Fruit fly (Drosophila melanogaster): ENCODE measurements around the gene CG7560.

The CG7560 gene

DNA sequence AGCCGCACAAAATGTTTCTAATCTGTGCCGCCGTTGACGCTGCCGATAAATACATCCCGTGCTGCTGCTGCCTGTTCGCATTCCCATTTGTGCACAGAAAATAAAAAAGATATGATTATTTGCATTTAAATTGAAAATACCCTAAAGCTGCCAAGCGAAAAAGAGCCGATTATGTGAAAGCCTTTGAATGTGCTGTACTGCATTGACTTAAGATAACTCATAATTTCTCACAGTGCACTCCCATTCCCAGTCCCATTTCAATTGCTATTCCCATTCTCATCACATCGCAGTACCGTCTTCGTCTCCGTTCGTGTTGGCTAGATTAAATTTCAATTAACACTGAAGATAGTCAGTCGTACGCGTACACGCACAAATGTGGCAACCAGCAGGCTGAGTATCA is 24.0 kb downstream of the CG7560 start (continued):
- TF ChIP-seq CG1792 (GFP tag; optimal IDR thresholded peaks at IDR 0.05) = peak; percentile 44
- no peak for TF ChIP-seq CG3065 (GFP tag; optimal IDR thresholded peaks at IDR 0.05)
- TF ChIP-seq peb (GFP tag; IDR thresholded peaks at IDR 0.05) = no peak
- TF ChIP-seq crp (GFP tag; optimal IDR thresholded peaks at IDR 0.05) = no peak
- peak; percentile 32 for TF ChIP-seq PHDP (tag; optimal IDR thresholded peaks at IDR 0.05)
- TF ChIP-seq nerfin-1 (tag; optimal IDR thresholded peaks at IDR 0.05) = no peak
- TF ChIP-seq zen2 (GFP tag; IDR thresholded peaks at IDR 0.05; ENCODE audit: partially characterized antibody) = no peak
- TF ChIP-seq CG1602 (GFP tag; optimal IDR thresholded peaks at IDR 0.05) = peak; percentile 5
- 0 out of 3 replicates have a peak, but pooled peaks have one; percentile 46 for TF ChIP-seq jigr1 (GFP tag; IDR thresholded peaks at IDR 0.05)
- TF ChIP-seq lbe (GFP tag; optimal IDR thresholded peaks at IDR 0.05) = no peak
- no peak for TF ChIP-seq CG11085 (GFP tag; IDR thresholded peaks at IDR 0.05)
- peak; percentile 64 for TF ChIP-seq CG2712 (tag; optimal IDR thresholded peaks at IDR 0.05)
- TF ChIP-seq ATbp (GFP tag; optimal IDR thresholded peaks at IDR 0.05) = peak; percentile 40
- peak; percentile 46 for TF ChIP-seq pnt (GFP tag; optimal IDR thresholded peaks at IDR 0.05)
- peak; percentile 31 for TF ChIP-seq CG16815 (GFP tag; optimal IDR thresholded peaks at IDR 0.05)
- TF ChIP-seq tin (GFP tag; optimal IDR thresholded peaks at IDR 0.05) = peak; percentile 64
- TF ChIP-seq Aef1 (GFP tag; IDR thresholded peaks at IDR 0.05) = peak; percentile 24; the same call in 1 of the 3 replicates
- peak; percentile 17 for TF ChIP-seq Myb (GFP tag; optimal IDR thresholded peaks at IDR 0.05)
- no peak for TF ChIP-seq disco-r (GFP tag; optimal IDR thresholded peaks at IDR 0.05)
- TF ChIP-seq CG4854 (GFP tag; optimal IDR thresholded peaks at IDR 0.05) = peak; percentile 9
- no peak for TF ChIP-seq bigmax (GFP tag; optimal IDR thresholded peaks at IDR 0.05)
- TF ChIP-seq grn (GFP tag; optimal IDR thresholded peaks at IDR 0.05) = no peak
- peak; percentile 54 for TF ChIP-seq slp2 (GFP tag; optimal IDR thresholded peaks at IDR 0.05)
- TF ChIP-seq Drgx (GFP tag; IDR thresholded peaks at IDR 0.05) = peak; percentile 94
- peak; percentile 77 for TF ChIP-seq row (GFP tag; IDR thresholded peaks at IDR 0.05)
- TF ChIP-seq gcm2 (GFP tag; optimal IDR thresholded peaks at IDR 0.05) = peak; percentile 13
- no peak for TF ChIP-seq CG43689 (GFP tag; IDR thresholded peaks at IDR 0.05)
- no peak for TF ChIP-seq GATAe (GFP tag; conservative IDR thresholded peaks at IDR 0.05)
- TF ChIP-seq D19A (tag; optimal IDR thresholded peaks at IDR 0.05) = peak; percentile 31
- no peak for TF ChIP-seq ac (GFP tag; optimal IDR thresholded peaks at IDR 0.05)
- no peak for TF ChIP-seq TFAM (GFP tag; optimal IDR thresholded peaks at IDR 0.05)
- TF ChIP-seq schlank (tag; optimal IDR thresholded peaks at IDR 0.05) = no peak
- peak; percentile 71 for TF ChIP-seq CG14014 (GFP tag; IDR thresholded peaks at IDR 0.05)
- no peak for TF ChIP-seq CG31224 (GFP tag; IDR thresholded peaks at IDR 0.05)
- peak; percentile 49 for TF ChIP-seq unpg (GFP tag; optimal IDR thresholded peaks at IDR 0.05)
- TF ChIP-seq CG12659 (GFP tag; optimal IDR thresholded peaks at IDR 0.05) = peak; percentile 28
- TF ChIP-seq odd (GFP tag; optimal IDR thresholded peaks at IDR 0.05) = peak; percentile 32
- TF ChIP-seq CG5245 (GFP tag; optimal IDR thresholded peaks at IDR 0.05) = peak; percentile 66
- no peak for TF ChIP-seq gfzf (GFP tag; optimal IDR thresholded peaks at IDR 0.05)
- peak; percentile 62 for TF ChIP-seq fd96Cb (tag; optimal IDR thresholded peaks at IDR 0.05)
- no peak for TF ChIP-seq vnd (GFP tag; IDR thresholded peaks at IDR 0.05; ENCODE audit: partially characterized antibody)
- no peak for TF ChIP-seq vfl (GFP tag; optimal IDR thresholded peaks at IDR 0.05)
- no peak for TF ChIP-seq tup (GFP tag; optimal IDR thresholded peaks at IDR 0.05)
- TF ChIP-seq HmgZ (tag; optimal IDR thresholded peaks at IDR 0.05) = no peak
- peak; percentile 44; the same call in 1 of the 3 replicates for TF ChIP-seq CG17361 (GFP tag; IDR thresholded peaks at IDR 0.05)
- peak; percentile 12 for TF ChIP-seq CG11723 (GFP tag; optimal IDR thresholded peaks at IDR 0.05)
- no peak for TF ChIP-seq MESR4 (GFP tag; optimal IDR thresholded peaks at IDR 0.05)
- TF ChIP-seq CG8924 (tag; optimal IDR thresholded peaks at IDR 0.05) = peak; percentile 33
- peak; percentile 50; the same call in 1 of the 2 replicates for TF ChIP-seq CG14667 (GFP tag; IDR thresholded peaks at IDR 0.05)
- no peak for TF ChIP-seq kni (GFP tag; optimal IDR thresholded peaks at IDR 0.05)
- TF ChIP-seq CG7745 (tag; optimal IDR thresholded peaks at IDR 0.05) = no peak
